Worm (Caenorhabditis elegans): ENCODE results near the gene F14H3.6.

DNA sequence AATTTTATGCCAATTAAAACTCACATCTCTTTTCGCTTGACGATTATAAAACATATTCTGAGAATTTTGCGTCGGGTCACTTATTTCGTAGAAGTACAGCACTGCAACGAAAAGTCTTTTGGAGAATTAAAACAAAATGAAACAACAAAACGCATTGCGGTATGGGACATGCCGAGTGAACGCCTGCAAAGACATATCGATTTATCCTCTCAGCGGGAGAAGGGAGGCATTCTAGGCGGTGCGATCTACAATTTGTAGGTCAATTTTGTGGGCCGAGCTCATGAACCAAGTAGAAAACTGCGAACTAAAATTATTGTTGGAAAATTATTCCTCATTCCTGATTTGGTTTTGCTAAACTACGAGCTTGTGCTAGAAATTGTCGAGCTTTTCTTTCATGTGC is 5.3 kb downstream of the F14H3.6 start, which contains the start of gene F14H3.3:
- no peak for TF ChIP-seq ttx-3 (tag; optimal IDR thresholded peaks at IDR 0.05)
- TF ChIP-seq che-1 (tag; optimal IDR thresholded peaks at IDR 0.05): no peak

All from whole organism, late embryonic.